Comparison of ENCODE assay signal across 2 fruit fly cellular contexts in the genomic region with DNA sequence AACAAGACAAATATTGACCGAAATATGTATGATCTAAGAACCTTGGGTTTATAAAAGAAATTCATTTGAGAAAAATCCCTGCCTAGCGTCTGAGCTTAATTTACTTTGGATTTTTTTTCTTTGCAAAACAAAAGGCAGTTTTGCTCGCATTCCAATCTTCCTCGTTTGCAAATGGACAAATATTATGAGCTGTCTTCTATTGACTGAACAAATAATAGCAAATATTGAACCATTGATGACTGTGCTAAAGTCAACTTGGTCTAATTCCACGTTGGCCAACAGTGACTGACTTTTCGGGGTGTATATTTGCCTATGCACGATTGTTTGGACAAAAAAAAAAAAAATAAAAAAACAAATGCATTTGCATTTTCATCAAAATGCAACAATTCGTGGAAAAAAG.
TF ChIP-seq lines count a peak whose summit lies in the region.

No protein-coding gene starts in this region.

- no peak for TF ChIP-seq CTCF in whole organism, embryonic (GFP tag; optimal IDR thresholded peaks at IDR 0.05; lab: Kevin White, UChicago)

TF ChIP-seq in whole organism, embryonic, 481 proteins besides CTCF, POLR2A, EP300 and RAD21 (continues in another document):
- no peak for TF ChIP-seq kni (GFP tag; optimal IDR thresholded peaks at IDR 0.05; lab: Kevin White, UChicago)
- TF ChIP-seq Xrp1 (GFP tag; IDR thresholded peaks at IDR 0.05; lab: Robert Waterston, UW): peak; percentile 26; the same call in 1 of the 2 replicates
- no peak for TF ChIP-seq eve (GFP tag; optimal IDR thresholded peaks at IDR 0.05; lab: Kevin White, UChicago)
- peak; percentile 31; the same call in 1 of the 3 replicates for TF ChIP-seq otp (GFP tag; IDR thresholded peaks at IDR 0.05; lab: Robert Waterston, UW)
- no peak for TF ChIP-seq CG3163 (GFP tag; optimal IDR thresholded peaks at IDR 0.05; lab: Kevin White, UChicago)
- no peak for TF ChIP-seq Mrtf (GFP tag; IDR thresholded peaks at IDR 0.05; lab: Robert Waterston, UW)
- TF ChIP-seq br (optimal IDR thresholded peaks at IDR 0.05; lab: Kevin White, UChicago): no peak
- no peak for TF ChIP-seq Optix (GFP tag; IDR thresholded peaks at IDR 0.05; lab: Robert Waterston, UW)
- no peak for TF ChIP-seq Atf6 (GFP tag; IDR thresholded peaks at IDR 0.05; lab: Robert Waterston, UW)
- peak; percentile 47 for TF ChIP-seq bab2 (GFP tag; optimal IDR thresholded peaks at IDR 0.05; lab: Kevin White, UChicago)
- no peak for TF ChIP-seq CG11696 (GFP tag; IDR thresholded peaks at IDR 0.05; lab: Robert Waterston, UW)
- no peak for TF ChIP-seq lola (GFP tag; optimal IDR thresholded peaks at IDR 0.05; lab: Kevin White, UChicago)
- TF ChIP-seq tx (GFP tag; optimal IDR thresholded peaks at IDR 0.05; lab: Kevin White, UChicago): no peak
- no peak for TF ChIP-seq CG17361 (GFP tag; IDR thresholded peaks at IDR 0.05; lab: Robert Waterston, UW)
- peak; percentile 12 for TF ChIP-seq Fer1 (GFP tag; optimal IDR thresholded peaks at IDR 0.05; lab: Kevin White, UChicago)
- TF ChIP-seq CG15011 (GFP tag; optimal IDR thresholded peaks at IDR 0.05; lab: Kevin White, UChicago): peak; percentile 18
- no peak for TF ChIP-seq CG31441 (GFP tag; IDR thresholded peaks at IDR 0.05; lab: Robert Waterston, UW)
- no peak for TF ChIP-seq gfzf (GFP tag; optimal IDR thresholded peaks at IDR 0.05; lab: Kevin White, UChicago)
- peak; percentile 49 for TF ChIP-seq wek (GFP tag; optimal IDR thresholded peaks at IDR 0.05; lab: Kevin White, UChicago)
- peak; percentile 20 for TF ChIP-seq gem (tag; optimal IDR thresholded peaks at IDR 0.05; lab: Kevin White, UChicago)
- no peak for TF ChIP-seq CG8290 (GFP tag; optimal IDR thresholded peaks at IDR 0.05; lab: Kevin White, UChicago)
- TF ChIP-seq CG8290 (tag; optimal IDR thresholded peaks at IDR 0.05; lab: Kevin White, UChicago): peak in 1 of 2 experiments; percentile 32
- TF ChIP-seq yki (optimal IDR thresholded peaks at IDR 0.05; lab: Kevin White, UChicago): no peak
- TF ChIP-seq klu (GFP tag; IDR thresholded peaks at IDR 0.05; lab: Robert Waterston, UW): no peak
- TF ChIP-seq CG17328 (GFP tag; IDR thresholded peaks at IDR 0.05; lab: Robert Waterston, UW): 0 out of 2 replicates have a peak, but pooled peaks have one; percentile 14
- no peak for TF ChIP-seq sisA (GFP tag; IDR thresholded peaks at IDR 0.05; lab: Robert Waterston, UW)
- TF ChIP-seq lbe (GFP tag; optimal IDR thresholded peaks at IDR 0.05; lab: Kevin White, UChicago): no peak
- peak; percentile 55; the same call in 1 of the 2 replicates for TF ChIP-seq seq (GFP tag; IDR thresholded peaks at IDR 0.05; lab: Robert Waterston, UW)
- TF ChIP-seq lmd (GFP tag; IDR thresholded peaks at IDR 0.05; lab: Robert Waterston, UW): no peak
- peak; percentile 22; the same call in 1 of the 2 replicates for TF ChIP-seq CG14014 (GFP tag; IDR thresholded peaks at IDR 0.05; lab: Robert Waterston, UW)
- TF ChIP-seq CG3281 (GFP tag; optimal IDR thresholded peaks at IDR 0.05; lab: Kevin White, UChicago): no peak
- no peak for TF ChIP-seq CG15514 (GFP tag; optimal IDR thresholded peaks at IDR 0.05; lab: Kevin White, UChicago)
- TF ChIP-seq Hsf (GFP tag; optimal IDR thresholded peaks at IDR 0.05; lab: Kevin White, UChicago): no peak
- TF ChIP-seq CG16813 (GFP tag; IDR thresholded peaks at IDR 0.05; lab: Robert Waterston, UW; ENCODE audit: partially characterized antibody): no peak
- TF ChIP-seq Ets97D (GFP tag; optimal IDR thresholded peaks at IDR 0.05; lab: Kevin White, UChicago): no peak
- no peak for TF ChIP-seq pzg (GFP tag; optimal IDR thresholded peaks at IDR 0.05; lab: Kevin White, UChicago)
- peak; percentile 25; the same call in 1 of the 2 replicates for TF ChIP-seq CG4360 (GFP tag; IDR thresholded peaks at IDR 0.05; lab: Robert Waterston, UW)
- TF ChIP-seq CG15479 (GFP tag; optimal IDR thresholded peaks at IDR 0.05; lab: Kevin White, UChicago): no peak
- TF ChIP-seq jing (GFP tag; optimal IDR thresholded peaks at IDR 0.05; lab: Kevin White, UChicago): no peak
- no peak for TF ChIP-seq CG15601 (tag; optimal IDR thresholded peaks at IDR 0.05; lab: Kevin White, UChicago)
- no peak for TF ChIP-seq Ssrp (tag; optimal IDR thresholded peaks at IDR 0.05; lab: Kevin White, UChicago)
- TF ChIP-seq CG12299 (tag; optimal IDR thresholded peaks at IDR 0.05; lab: Kevin White, UChicago): no peak
- TF ChIP-seq CG15269 (tag; optimal IDR thresholded peaks at IDR 0.05; lab: Kevin White, UChicago): no peak
- no peak for TF ChIP-seq CG11456 (GFP tag; IDR thresholded peaks at IDR 0.05; lab: Robert Waterston, UW)

TF ChIP-seq in whole organism, prepupa, 60 proteins besides CTCF, POLR2A, EP300 and RAD21:
- no peak for TF ChIP-seq CG10669 (GFP tag; optimal IDR thresholded peaks at IDR 0.05; lab: Kevin White, UChicago)
- TF ChIP-seq Blimp-1 (GFP tag; optimal IDR thresholded peaks at IDR 0.05; lab: Kevin White, UChicago): no peak
- no peak for TF ChIP-seq CG6276 (GFP tag; optimal IDR thresholded peaks at IDR 0.05; lab: Kevin White, UChicago)
- peak; percentile 54 for TF ChIP-seq fkh (GFP tag; optimal IDR thresholded peaks at IDR 0.05; lab: Kevin White, UChicago)
- no peak for TF ChIP-seq Eip75B (GFP tag; optimal IDR thresholded peaks at IDR 0.05; lab: Kevin White, UChicago)
- TF ChIP-seq CG10631 (GFP tag; optimal IDR thresholded peaks at IDR 0.05; lab: Kevin White, UChicago): no peak
- TF ChIP-seq CG1621 (tag; optimal IDR thresholded peaks at IDR 0.05; lab: Kevin White, UChicago): no peak
- no peak for TF ChIP-seq Sox15 (GFP tag; optimal IDR thresholded peaks at IDR 0.05; lab: Kevin White, UChicago)
